Worm (Caenorhabditis elegans) whole organism, early embryonic: ENCODE data around the gene coh-3.

Source experiments
- B0310.2 ChIP-seq: sonication (generic microtip); optimal IDR thresholded peaks from 2 replicates; lab custom pipeline; 2016; ENCODE audit warnings: mild to moderate bottlenecking, missing genetic modification characterization, missing compliant biosample characterization
- F13C5.2 ChIP-seq: sonication (generic microtip); optimal IDR thresholded peaks from 2 replicates; lab custom pipeline; 2017; ENCODE audit warnings: mild to moderate bottlenecking, missing genetic modification characterization, inconsistent platforms, missing compliant biosample characterization
- aly-1 ChIP-seq: sonication (generic microtip); optimal IDR thresholded peaks from 2 replicates; lab custom pipeline; 2016; ENCODE audit warnings: missing genetic modification characterization, missing compliant biosample characterization
- ama-1 ChIP-seq: fragments of 150-350 bp; optimal IDR thresholded peaks from 2 replicates; lab custom pipeline; 2014
- ets-7 ChIP-seq: sonication (generic microtip); optimal IDR thresholded peaks from 2 replicates; lab custom pipeline; 2016; ENCODE audit warnings: missing genotype, missing genetic modification characterization, missing compliant biosample characterization
- hmbx-1 ChIP-seq: sonication (generic microtip); optimal IDR thresholded peaks from 2 replicates; lab custom pipeline; 2016; ENCODE audit warnings: mild to moderate bottlenecking, missing genetic modification characterization, missing compliant biosample characterization
- hmg-4 ChIP-seq: fragments of 200-800 bp; sonication (Bioruptor generic); optimal IDR thresholded peaks from 2 replicates; lab custom pipeline; 2018; ENCODE audit warnings: mild to moderate bottlenecking, missing genetic modification characterization, missing compliant biosample characterization
- hnd-1 ChIP-seq: sonication (generic microtip); optimal IDR thresholded peaks from 2 replicates; lab custom pipeline; 2016; ENCODE audit warnings: missing genetic modification characterization, missing compliant biosample characterization
- pes-1 ChIP-seq: fragments of 200-800 bp; sonication (Bioruptor generic); IDR thresholded peaks from 2 replicates; pipeline ENCODE4 v1.3.6; 2022; ENCODE audit warnings: missing genetic modification reagents, missing genetic modification characterization, missing compliant biosample characterization
- sea-1 ChIP-seq: fragments of 200-800 bp; sonication (Bioruptor generic); conservative IDR thresholded peaks from 2 replicates; pipeline ENCODE4 v1.3.6; 2022; ENCODE audit warnings: missing genetic modification characterization, missing compliant biosample characterization
- tbx-11 ChIP-seq: fragments of 200-800 bp; sonication (Bioruptor generic); IDR thresholded peaks from 2 replicates; pipeline ENCODE4 v1.3.6; 2022; ENCODE audit warnings: missing genetic modification characterization, missing compliant biosample characterization
- tbx-37 ChIP-seq: fragments of 200-800 bp; sonication (Bioruptor generic); conservative IDR thresholded peaks from 2 replicates; pipeline ENCODE4 v1.3.6; 2022; ENCODE audit warnings: missing genetic modification reagents, missing genetic modification characterization, missing compliant biosample characterization
- tra-4 ChIP-seq: sonication (generic microtip); optimal IDR thresholded peaks from 2 replicates; lab custom pipeline; 2017; ENCODE audit warnings: missing genetic modification characterization, missing compliant biosample characterization

DNA sequence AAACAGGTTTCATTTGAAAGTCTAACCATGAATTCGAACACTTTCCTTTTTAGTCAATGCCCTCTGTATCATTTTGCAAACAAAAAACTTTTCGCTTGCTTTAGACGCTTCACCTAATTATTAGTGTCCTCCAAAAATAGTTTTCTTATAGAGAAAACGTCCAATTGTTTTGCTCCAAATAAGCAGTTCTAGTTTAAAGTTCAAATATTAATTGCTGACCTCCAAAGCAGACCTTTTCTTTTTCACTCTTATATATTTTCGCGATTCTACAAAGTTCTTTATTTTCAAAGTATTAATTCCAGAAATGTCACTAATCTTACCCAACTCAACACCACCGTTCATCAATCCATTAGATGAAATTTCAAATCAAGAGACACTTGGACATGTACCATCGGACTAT, 48.4 kb upstream of the coh-3 start, which contains the start of gene gnrr-2:
- no peak for TF ChIP-seq hmg-4 (GFP tag; lab: Kevin White, UChicago)
- no peak for TF ChIP-seq hnd-1 (tag; lab: Kevin White, UChicago)
- TF ChIP-seq tbx-37, result no peak
- TF ChIP-seq ama-1 (lab: Kevin White, UChicago), result no peak
- TF ChIP-seq sea-1 (GFP tag; lab: Robert Waterston, UW), result no peak
- TF ChIP-seq tbx-11 (GFP tag; lab: Robert Waterston, UW), result no peak
- no peak for TF ChIP-seq ets-7 (tag; lab: Kevin White, UChicago)
- TF ChIP-seq pes-1 (GFP tag; lab: Robert Waterston, UW), result no peak
- no peak for TF ChIP-seq aly-1 (tag; lab: Kevin White, UChicago)
- TF ChIP-seq tra-4 (tag; lab: Kevin White, UChicago), result no peak
- TF ChIP-seq hmbx-1 (tag; lab: Kevin White, UChicago), result no peak
- no peak for TF ChIP-seq B0310.2 (tag; lab: Kevin White, UChicago)
- no peak for TF ChIP-seq F13C5.2 (tag; lab: Kevin White, UChicago)
